Worm (Caenorhabditis elegans) whole organism, L1 larva: ENCODE data around the gene C18D4.6.

Source experiments
- C04F5.9 ChIP-seq: sonication (generic microtip); optimal IDR thresholded peaks from 2 replicates; lab custom pipeline; 2016; ENCODE audit warnings: missing genetic modification characterization, missing compliant biosample characterization
- C16A3.4 ChIP-seq: fragments of 150-350 bp; optimal IDR thresholded peaks from 2 replicates; lab custom pipeline; 2014; ENCODE audit warnings: missing biosample characterization, missing genetic modification characterization
- C34B4.2 ChIP-seq: sonication (generic microtip); optimal IDR thresholded peaks from 2 replicates; lab custom pipeline; 2017; ENCODE audit warnings: mild to moderate bottlenecking, missing genetic modification characterization, missing compliant biosample characterization
- Y116A8C.19 ChIP-seq: sonication (generic microtip); optimal IDR thresholded peaks from 2 replicates; lab custom pipeline; 2016; ENCODE audit warnings: missing compliant biosample characterization, missing genetic modification characterization, borderline replicate concordance
- aha-1 ChIP-seq: fragments of 150-350 bp; optimal IDR thresholded peaks from 2 replicates; lab custom pipeline; 2014; ENCODE audit warnings: missing biosample characterization, missing genetic modification characterization
- alr-1 ChIP-seq: fragments of 200-800 bp; sonication (Bioruptor generic); optimal IDR thresholded peaks from 2 replicates; lab custom pipeline; 2018; ENCODE audit warnings: borderline replicate concordance, mild to moderate bottlenecking, missing genetic modification characterization, missing compliant biosample characterization
- aly-2 ChIP-seq: fragments of 150-350 bp; optimal IDR thresholded peaks from 2 replicates; lab custom pipeline; 2014; ENCODE audit warnings: missing biosample characterization, missing genetic modification characterization
- ama-1 ChIP-seq: fragments of 150-350 bp; optimal IDR thresholded peaks from 2 replicates; lab custom pipeline; 2014
- blmp-1 ChIP-seq: fragments of 150-350 bp; optimal IDR thresholded peaks from 2 replicates; lab custom pipeline; 2014; ENCODE audit warnings: missing biosample characterization, missing genetic modification characterization
- ceh-63 ChIP-seq: fragments of 200-800 bp; sonication (Bioruptor generic); optimal IDR thresholded peaks from 2 replicates; lab custom pipeline; 2018; ENCODE audit warnings: mild to moderate bottlenecking, missing genetic modification characterization, missing compliant biosample characterization
- ceh-8 ChIP-seq: fragments of 200-800 bp; sonication (Bioruptor generic); optimal IDR thresholded peaks from 2 replicates; lab custom pipeline; 2018; ENCODE audit warnings: mild to moderate bottlenecking, missing genetic modification characterization, moderate library complexity, missing compliant biosample characterization
- ces-1 ChIP-seq: fragments of 150-350 bp; optimal IDR thresholded peaks from 2 replicates; lab custom pipeline; 2014; ENCODE audit warnings: missing biosample characterization, missing genetic modification reagents, missing genetic modification characterization
- dsc-1 ChIP-seq: sonication (generic microtip); optimal IDR thresholded peaks from 2 replicates; lab custom pipeline; 2016; ENCODE audit warnings: mild to moderate bottlenecking, missing genetic modification characterization, missing compliant biosample characterization
- efl-3 ChIP-seq: fragments of 200-800 bp; sonication (Bioruptor generic); optimal IDR thresholded peaks from 2 replicates; lab custom pipeline; 2018; ENCODE audit warnings: mild to moderate bottlenecking, missing genetic modification characterization, missing compliant biosample characterization
- egl-13 ChIP-seq: sonication (generic microtip); optimal IDR thresholded peaks from 2 replicates; lab custom pipeline; 2016; ENCODE audit warnings: missing genotype, missing genetic modification reagents, missing genetic modification characterization, missing compliant biosample characterization
- elt-2 ChIP-seq: sonication (generic microtip); optimal IDR thresholded peaks from 2 replicates; lab custom pipeline; 2016; ENCODE audit warnings: missing genetic modification characterization, mild to moderate bottlenecking, inconsistent platforms, missing compliant biosample characterization, missing genetic modification reagents
- ets-5 ChIP-seq: fragments of 200-800 bp; sonication (Bioruptor generic); IDR thresholded peaks from 2 replicates; pipeline ENCODE4 v1.3.6; 2022; ENCODE audit warnings: missing genetic modification characterization, missing compliant biosample characterization
- fkh-4 ChIP-seq: sonication (generic microtip); optimal IDR thresholded peaks from 2 replicates; lab custom pipeline; 2016; ENCODE audit warnings: missing compliant biosample characterization, missing genetic modification characterization, borderline replicate concordance
- hlh-4 ChIP-seq: sonication (generic microtip); optimal IDR thresholded peaks from 2 replicates; lab custom pipeline; 2016; ENCODE audit warnings: mild to moderate bottlenecking, missing genetic modification characterization, missing compliant biosample characterization
- isw-1 ChIP-seq: fragments of 200-800 bp; sonication (Bioruptor generic); IDR thresholded peaks from 2 replicates; pipeline ENCODE4 v1.3.6; 2022; ENCODE audit warnings: missing genetic modification characterization, missing compliant biosample characterization
- lin-13 ChIP-seq: fragments of 150-350 bp; optimal IDR thresholded peaks from 2 replicates; lab custom pipeline; 2014; ENCODE audit warnings: missing biosample characterization, missing genetic modification reagents, missing genetic modification characterization
- lir-3 ChIP-seq: sonication (generic microtip); optimal IDR thresholded peaks from 2 replicates; lab custom pipeline; 2016; ENCODE audit warnings: mild to moderate bottlenecking, missing genetic modification characterization, moderate library complexity, missing compliant biosample characterization; ENCODE audit not compliant: poor library complexity
- lsy-2 ChIP-seq, 2 experiments: fragments of 150-350 bp; optimal IDR thresholded peaks; 2 replicates each; lab custom pipeline; 2014; ENCODE audit warnings: missing biosample characterization in 2 of 2, missing genetic modification characterization in 2 of 2
- mab-9 ChIP-seq: fragments of 200-800 bp; sonication (Bioruptor generic); IDR thresholded peaks from 2 replicates; pipeline ENCODE4 v1.3.6; 2022; ENCODE audit warnings: missing genetic modification reagents, missing genetic modification characterization, missing compliant biosample characterization
- mef-2 ChIP-seq: fragments of 150-350 bp; optimal IDR thresholded peaks from 2 replicates; lab custom pipeline; 2014; ENCODE audit warnings: missing biosample characterization, missing genetic modification characterization
- mep-1 ChIP-seq: fragments of 150-350 bp; optimal IDR thresholded peaks from 2 replicates; lab custom pipeline; 2014; ENCODE audit warnings: missing biosample characterization, missing genetic modification characterization
- nhr-11 ChIP-seq: fragments of 150-350 bp; optimal IDR thresholded peaks from 2 replicates; lab custom pipeline; 2014; ENCODE audit warnings: missing biosample characterization, missing genetic modification characterization
- nhr-28 ChIP-seq: fragments of 150-350 bp; optimal IDR thresholded peaks from 2 replicates; lab custom pipeline; 2014; ENCODE audit warnings: missing biosample characterization, missing genetic modification characterization
- nhr-47 ChIP-seq: sonication (generic microtip); optimal IDR thresholded peaks from 2 replicates; lab custom pipeline; 2016; ENCODE audit warnings: mild to moderate bottlenecking, missing genetic modification characterization, moderate library complexity, missing compliant biosample characterization
- nhr-71 ChIP-seq: sonication (generic microtip); optimal IDR thresholded peaks from 2 replicates; lab custom pipeline; 2016; ENCODE audit warnings: mild to moderate bottlenecking, missing genetic modification characterization, moderate library complexity, missing compliant biosample characterization
- nhr-76 ChIP-seq: sonication (generic microtip); optimal IDR thresholded peaks from 2 replicates; lab custom pipeline; 2017; ENCODE audit warnings: missing biosample characterization, missing genetic modification characterization
- nhr-77 ChIP-seq: fragments of 150-350 bp; optimal IDR thresholded peaks from 2 replicates; lab custom pipeline; 2014; ENCODE audit warnings: missing biosample characterization, missing genetic modification characterization
- nhr-84 ChIP-seq: sonication (generic microtip); optimal IDR thresholded peaks from 2 replicates; lab custom pipeline; 2017; ENCODE audit warnings: missing biosample characterization, missing genetic modification characterization
- nhr-85 ChIP-seq: sonication (generic microtip); peaks from one replicate; lab custom pipeline; 2016; ENCODE audit warnings: missing genetic modification characterization, inconsistent platforms, missing compliant biosample characterization
- pqm-1 ChIP-seq: sonication (generic microtip); optimal IDR thresholded peaks from 3 replicates; lab custom pipeline; 2017; ENCODE audit warnings: missing biosample characterization, missing genetic modification characterization
- rnt-1 ChIP-seq: sonication (generic microtip); optimal IDR thresholded peaks from 2 replicates; lab custom pipeline; 2016; ENCODE audit warnings: mild to moderate bottlenecking, missing genetic modification characterization, moderate library complexity, missing compliant biosample characterization
- snpc-4 ChIP-seq: fragments of 150-350 bp; optimal IDR thresholded peaks from 2 replicates; lab custom pipeline; 2014; ENCODE audit warnings: missing biosample characterization, missing genetic modification characterization
- sptf-1 ChIP-seq: fragments of 150-350 bp; optimal IDR thresholded peaks from 2 replicates; lab custom pipeline; 2014; ENCODE audit warnings: missing biosample characterization, missing genetic modification characterization
- swsn-7 ChIP-seq: sonication (generic microtip); optimal IDR thresholded peaks from 2 replicates; lab custom pipeline; 2016; ENCODE audit warnings: missing genetic modification characterization, missing compliant biosample characterization
- tlp-1 ChIP-seq: fragments of 150-350 bp; optimal IDR thresholded peaks from 2 replicates; lab custom pipeline; 2014; ENCODE audit warnings: missing biosample characterization, missing genetic modification characterization
- unc-130 ChIP-seq: fragments of 150-350 bp; optimal IDR thresholded peaks from 2 replicates; lab custom pipeline; 2017; ENCODE audit warnings: missing biosample characterization, missing genetic modification characterization, inconsistent platforms
- unc-30 ChIP-seq: sonication (generic microtip); optimal IDR thresholded peaks from 2 replicates; lab custom pipeline; 2017; ENCODE audit warnings: missing biosample characterization, missing genetic modification characterization
- unc-86 ChIP-seq: sonication (generic microtip); optimal IDR thresholded peaks from 2 replicates; lab custom pipeline; 2016; ENCODE audit warnings: missing genetic modification characterization, missing compliant biosample characterization
- zip-4 ChIP-seq: fragments of 200-800 bp; sonication (Bioruptor generic); optimal IDR thresholded peaks from 2 replicates; lab custom pipeline; 2018; ENCODE audit warnings: mild to moderate bottlenecking, missing genetic modification characterization, moderate library complexity, missing compliant biosample characterization
- ztf-11 ChIP-seq, 2 experiments: sonication (generic microtip); optimal IDR thresholded peaks; 2 replicates each; lab custom pipeline; 2016 to 2017; ENCODE audit warnings: missing genetic modification characterization in 2 of 2, missing biosample characterization in 1 of 2, missing compliant biosample characterization in 1 of 2
- ztf-4 ChIP-seq: fragments of 150-350 bp; optimal IDR thresholded peaks from 2 replicates; lab custom pipeline; 2014; ENCODE audit warnings: missing biosample characterization, missing genetic modification characterization

C18D4.6 gene

DNA sequence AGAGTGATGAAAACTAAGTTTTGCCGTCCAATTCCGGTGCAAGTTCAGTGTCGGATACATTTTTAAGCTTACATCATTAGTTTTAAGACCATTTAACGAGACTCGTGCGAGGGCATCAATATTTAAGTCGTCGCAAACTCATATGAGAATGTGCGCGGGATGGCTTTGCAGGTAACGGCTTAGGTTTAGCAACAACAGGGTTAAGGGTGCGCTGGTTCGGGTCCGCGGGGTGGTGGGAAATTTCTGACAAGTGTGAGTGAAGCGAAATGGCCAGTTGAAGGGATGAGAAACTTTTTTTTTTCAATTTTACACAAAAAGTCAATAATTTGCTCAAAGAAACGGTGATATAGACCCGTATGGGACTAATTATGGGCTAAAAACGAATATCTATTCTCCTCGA lies 24.3 kb downstream of the C18D4.6 start:
- TF ChIP-seq ets-5 (GFP tag; lab: Robert Waterston, UW) (no peak), nhr-47 (tag; lab: Kevin White, UChicago) (no peak), blmp-1 (no peak), lsy-2 (tag; optimal IDR thresholded peaks at IDR 0.05; lab: Kevin White, UChicago) (no peak), isw-1 (GFP tag; lab: Robert Waterston, UW) (no peak), pqm-1 (tag; lab: Kevin White, UChicago) (no peak), mab-9 (no peak), snpc-4 (tag; lab: Kevin White, UChicago) (no peak), nhr-76 (no peak), fkh-4 (tag; lab: Kevin White, UChicago) (no peak), unc-86 (no peak), hlh-4 (tag; lab: Kevin White, UChicago) (no peak), ces-1 (GFP tag; lab: Kevin White, UChicago) (no peak), nhr-77 (tag; lab: Kevin White, UChicago) (no peak), efl-3 (GFP tag; lab: Kevin White, UChicago) (no peak), mep-1 (no peak), Y116A8C.19 (tag; lab: Kevin White, UChicago) (no peak), aly-2 (no peak)

DNA sequence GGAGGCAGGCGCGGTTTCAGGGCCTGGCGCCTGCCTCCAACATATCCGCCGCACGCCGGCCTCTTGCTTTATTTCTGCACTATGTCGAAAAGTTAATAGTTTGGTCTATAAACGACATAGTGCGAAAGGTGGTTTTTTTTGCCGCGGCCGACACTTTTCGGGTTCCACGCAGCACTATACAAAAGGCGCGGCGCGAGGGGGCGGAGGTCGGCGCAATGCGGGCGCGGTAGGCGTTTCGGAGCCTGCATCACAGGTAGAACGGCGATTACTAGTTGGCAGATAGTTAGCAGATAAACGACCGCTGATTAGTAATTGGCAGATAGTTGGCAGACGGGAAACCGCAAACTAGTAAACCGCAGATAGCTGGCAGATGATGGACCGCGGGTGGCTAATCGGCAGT lies 25.4 kb downstream of the C18D4.6 start:
- TF ChIP-seq nhr-28 (tag; lab: Kevin White, UChicago) (no peak), nhr-84 (tag; lab: Kevin White, UChicago) (no peak), fkh-4 (tag; lab: Kevin White, UChicago) (no peak), alr-1 (no peak), lsy-2 (tag; optimal IDR thresholded peaks at IDR 0.05; lab: Kevin White, UChicago) (no peak), ces-1 (GFP tag; lab: Kevin White, UChicago) (no peak), tlp-1 (tag; lab: Kevin White, UChicago) (no peak), nhr-71 (tag; lab: Kevin White, UChicago) (no peak), egl-13 (tag; lab: Kevin White, UChicago) (no peak), ceh-8 (GFP tag; lab: Kevin White, UChicago) (no peak), zip-4 (GFP tag; lab: Kevin White, UChicago) (no peak), mef-2 (tag; lab: Kevin White, UChicago) (no peak), isw-1 (GFP tag; lab: Robert Waterston, UW) (no peak), dsc-1 (tag; lab: Kevin White, UChicago) (no peak), elt-2 (tag; lab: Kevin White, UChicago) (no peak), C04F5.9 (tag; lab: Kevin White, UChicago) (no peak), Y116A8C.19 (tag; lab: Kevin White, UChicago) (no peak), mab-9 (no peak), ama-1 (lab: Kevin White, UChicago) (no peak), lir-3 (tag; lab: Kevin White, UChicago) (no peak)

DNA sequence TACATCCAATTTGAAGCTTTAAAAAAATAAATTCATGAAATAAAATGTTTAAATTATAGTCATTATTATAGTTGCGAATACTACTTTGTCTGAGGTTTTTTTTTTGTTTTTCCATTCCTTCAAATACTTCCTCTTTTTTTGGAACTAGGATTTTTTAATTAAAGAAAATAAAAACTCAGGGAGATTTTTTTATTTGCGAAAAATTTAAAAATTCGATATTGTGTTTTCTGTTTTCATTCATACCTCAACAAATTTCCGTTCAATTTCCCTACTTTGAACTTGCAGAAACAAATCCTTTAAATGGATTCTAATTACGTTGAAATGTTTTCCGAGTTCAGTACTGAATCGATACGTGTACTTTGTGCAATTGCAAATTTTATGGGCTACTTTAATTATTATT lies 29.7 kb downstream of the C18D4.6 start, which contains the start of gene srw-32:
Gene srw-32 (plus strand): TSS at position 301 of the 400 bp plus-strand sequence.
- TF ChIP-seq C16A3.4 (tag; lab: Kevin White, UChicago) (no peak), nhr-76 (no peak), unc-30 (tag; lab: Kevin White, UChicago) (no peak), swsn-7 (tag; lab: Kevin White, UChicago) (no peak)

DNA sequence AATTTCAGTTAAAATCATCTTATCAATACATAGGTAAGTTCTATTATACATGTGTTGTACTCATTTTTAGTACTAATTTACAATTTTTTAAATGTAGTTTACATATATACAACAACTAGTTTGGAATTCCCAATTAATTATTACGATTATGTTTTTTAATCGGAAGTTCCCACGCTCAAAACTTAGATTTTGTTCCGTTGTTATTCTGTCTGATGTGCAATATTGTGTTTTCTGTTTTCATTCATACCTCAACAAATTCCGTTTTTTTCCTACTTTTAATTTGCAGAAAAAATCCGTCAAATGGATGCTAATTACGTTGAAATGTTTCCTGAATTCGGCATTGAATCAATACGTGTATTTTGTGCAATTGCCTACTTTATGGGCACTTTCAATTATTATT lies 31.9 kb downstream of the C18D4.6 start, which contains the start of gene srw-31:
Gene srw-31 (plus strand): TSS at position 301 of the 400 bp plus-strand sequence.
- TF ChIP-seq rnt-1 (tag; lab: Kevin White, UChicago) (no peak), C04F5.9 (tag; lab: Kevin White, UChicago) (no peak), egl-13 (tag; lab: Kevin White, UChicago) (no peak), nhr-11 (tag; lab: Kevin White, UChicago) (no peak), swsn-7 (tag; lab: Kevin White, UChicago) (no peak), unc-130 (tag; lab: Kevin White, UChicago) (no peak), ztf-11 (tag; optimal IDR thresholded peaks at IDR 0.05; lab: Kevin White, UChicago) (no peak), sptf-1 (tag; lab: Kevin White, UChicago) (no peak), aha-1 (no peak), nhr-85 (tag; lab: Kevin White, UChicago) (no peak), aly-2 (no peak), mef-2 (tag; lab: Kevin White, UChicago) (no peak), C34B4.2 (tag; lab: Kevin White, UChicago) (no peak), nhr-84 (tag; lab: Kevin White, UChicago) (no peak), zip-4 (GFP tag; lab: Kevin White, UChicago) (no peak), ztf-4 (tag; lab: Kevin White, UChicago) (no peak), isw-1 (GFP tag; lab: Robert Waterston, UW) (no peak), lin-13 (GFP tag; lab: Kevin White, UChicago) (no peak), ceh-63 (GFP tag; lab: Kevin White, UChicago) (no peak)
